Fruit fly (Drosophila melanogaster): ENCODE results near the gene Or85c.

dm6 chr3R:8545915-8546314 lies 33.1 kb upstream of the Or85c start:
- no peak for TF ChIP-seq CG6854 (GFP tag; optimal IDR thresholded peaks at IDR 0.05)
- no peak for TF ChIP-seq Met (GFP tag; optimal IDR thresholded peaks at IDR 0.05)
- no peak for TF ChIP-seq CG3032 (tag; optimal IDR thresholded peaks at IDR 0.05)
- no peak for TF ChIP-seq Sox14 (GFP tag; optimal IDR thresholded peaks at IDR 0.05)
- TF ChIP-seq CG3919 (GFP tag; optimal IDR thresholded peaks at IDR 0.05) = no peak
- no peak for TF ChIP-seq CG11762 (GFP tag; optimal IDR thresholded peaks at IDR 0.05; ENCODE audit: insufficient read depth)

Measured in whole organism, prepupa.